Fruit fly (Drosophila melanogaster) whole organism, embryonic: ENCODE data around the gene CG13114.

Experiments
- BtbVII ChIP-seq: fragments of 200-800 bp; sonication (Bioruptor generic); optimal IDR thresholded peaks from 3 replicates; lab custom pipeline; 2017; ENCODE audit warnings: missing biosample characterization, mild to moderate bottlenecking, missing genetic modification characterization
- CG10565 ChIP-seq: fragments of 200-800 bp; sonication (Bioruptor generic); optimal IDR thresholded peaks from 3 replicates; lab custom pipeline; 2016; ENCODE audit warnings: missing biosample characterization, mild to moderate bottlenecking, missing genetic modification characterization
- CG10959 ChIP-seq: fragments of 200-800 bp; sonication (Bioruptor generic); IDR thresholded peaks from 2 replicates; pipeline ENCODE4 v1.3.6; 2022; ENCODE audit warnings: missing biosample characterization, missing genetic modification characterization
- CG13775 ChIP-seq: fragments of 200-800 bp; sonication (Bioruptor generic); optimal IDR thresholded peaks from 3 replicates; lab custom pipeline; 2017; ENCODE audit warnings: missing biosample characterization, mild to moderate bottlenecking, missing genetic modification characterization
- CG15011 ChIP-seq: fragments of 200-800 bp; sonication (Bioruptor generic); optimal IDR thresholded peaks from 3 replicates; lab custom pipeline; 2018; ENCODE audit warnings: missing biosample characterization, mild to moderate bottlenecking, missing genetic modification characterization
- CG2875 ChIP-seq: fragments of 200-800 bp; sonication (Bioruptor generic); optimal IDR thresholded peaks from 2 replicates; lab custom pipeline; 2017; ENCODE audit warnings: missing biosample characterization, mild to moderate bottlenecking, missing genetic modification characterization, missing genetic modification reagents
- CG3065 ChIP-seq: fragments of 200-800 bp; sonication (Bioruptor generic); optimal IDR thresholded peaks from 2 replicates; lab custom pipeline; 2016; ENCODE audit warnings: missing biosample characterization, missing genetic modification characterization
- CG31441 ChIP-seq: fragments of 200-800 bp; sonication (Bioruptor generic); IDR thresholded peaks from 2 replicates; pipeline ENCODE4 v1.3.6; 2022; ENCODE audit warnings: missing biosample characterization, missing genetic modification characterization
- CG4282 ChIP-seq: fragments of 200-800 bp; sonication (Bioruptor generic); optimal IDR thresholded peaks from 2 replicates; lab custom pipeline; 2016; ENCODE audit warnings: missing biosample characterization, missing genetic modification characterization
- CG5953 ChIP-seq: fragments of 200-800 bp; sonication (Bioruptor generic); IDR thresholded peaks from 2 replicates; pipeline ENCODE4 v1.3.6; 2022; ENCODE audit warnings: missing biosample characterization, missing genetic modification characterization
- CG7556 ChIP-seq: fragments of 200-800 bp; sonication (Bioruptor generic); optimal IDR thresholded peaks from 2 replicates; lab custom pipeline; 2017; ENCODE audit warnings: missing biosample characterization, mild to moderate bottlenecking, missing genetic modification characterization
- CG8290 ChIP-seq, 3 experiments: fragments of 200-800 bp; sonication (Bioruptor generic); optimal IDR thresholded peaks; 2 replicates each; lab custom pipeline; 2016 to 2019; ENCODE audit warnings: missing biosample characterization in 3 of 3, missing genetic modification characterization in 3 of 3, mild to moderate bottlenecking in 2 of 3, moderate library complexity in 1 of 3
- CG8944 ChIP-seq: fragments of 200-800 bp; sonication (Bioruptor generic); optimal IDR thresholded peaks from 3 replicates; lab custom pipeline; 2016; ENCODE audit warnings: missing biosample characterization, missing genetic modification characterization
- CkIIα-i1 ChIP-seq: fragments of 200-800 bp; sonication (Bioruptor generic); IDR thresholded peaks from 2 replicates; pipeline ENCODE4 v1.3.6; 2022; ENCODE audit warnings: missing biosample characterization, missing genetic modification characterization
- Doc3 ChIP-seq: fragments of 200-800 bp; sonication (Bioruptor generic); IDR thresholded peaks from 3 replicates; pipeline ENCODE4 v1.3.6; 2022; ENCODE audit warnings: missing biosample characterization, missing genetic modification characterization; ENCODE audit not compliant: partially characterized antibody
- Dref ChIP-seq: fragments of 200-800 bp; sonication (Bioruptor generic); IDR thresholded peaks from 2 replicates; pipeline ENCODE4 v1.3.6; 2022; ENCODE audit warnings: missing biosample characterization, missing genetic modification characterization
- Elba2 ChIP-seq: fragments of 200-800 bp; sonication (Bioruptor generic); optimal IDR thresholded peaks from 3 replicates; lab custom pipeline; 2016; ENCODE audit warnings: missing biosample characterization, missing genetic modification characterization
- HLH3B ChIP-seq: fragments of 200-800 bp; sonication (Bioruptor generic); IDR thresholded peaks from 2 replicates; pipeline ENCODE4 v1.3.6; 2022; ENCODE audit warnings: missing biosample characterization, missing genetic modification characterization
- Hand ChIP-seq: fragments of 200-800 bp; sonication (Bioruptor generic); optimal IDR thresholded peaks from 2 replicates; lab custom pipeline; 2017; ENCODE audit warnings: mild to moderate bottlenecking, missing biosample characterization, missing genetic modification reagents, missing genetic modification characterization
- Hr78 ChIP-seq, 2 experiments: fragments of 200-800 bp in 1 of 2; fragments of >200 bp in 1 of 2; sonication (Bioruptor generic) in 1 of 2; optimal IDR thresholded peaks; 2 replicates each; lab custom pipeline; 2017 to 2019; ENCODE audit warnings: missing biosample characterization in 2 of 2, missing genetic modification characterization in 2 of 2, mild to moderate bottlenecking in 1 of 2, moderate library complexity in 1 of 2
- Lim3 ChIP-seq: fragments of 200-800 bp; sonication (Bioruptor generic); IDR thresholded peaks from 2 replicates; pipeline ENCODE4 v1.3.6; 2022; ENCODE audit warnings: missing biosample characterization, missing genetic modification characterization
- Optix ChIP-seq: fragments of 200-800 bp; sonication (Bioruptor generic); IDR thresholded peaks from 3 replicates; pipeline ENCODE4 v1.3.6; 2022; ENCODE audit warnings: missing biosample characterization, missing genetic modification characterization
- Sin3A ChIP-seq: fragments of >200 bp; optimal IDR thresholded peaks from 2 replicates; lab custom pipeline; 2018
- az2 ChIP-seq: fragments of 200-800 bp; sonication (Bioruptor generic); optimal IDR thresholded peaks from 3 replicates; lab custom pipeline; 2016; ENCODE audit warnings: missing biosample characterization, missing genetic modification characterization
- cg ChIP-seq: fragments of 200-800 bp; sonication (Bioruptor generic); optimal IDR thresholded peaks from 3 replicates; lab custom pipeline; 2019; ENCODE audit warnings: missing biosample characterization, mild to moderate bottlenecking, missing genetic modification characterization, moderate library complexity
- chinmo ChIP-seq: fragments of 200-800 bp; sonication (Bioruptor generic); IDR thresholded peaks from 4 replicates; pipeline ENCODE4 v1.3.6; 2022; ENCODE audit warnings: missing biosample characterization, missing genetic modification characterization; ENCODE audit not compliant: partially characterized antibody
- chn ChIP-seq: fragments of 200-800 bp; sonication (Bioruptor generic); optimal IDR thresholded peaks from 2 replicates; lab custom pipeline; 2016; ENCODE audit warnings: missing biosample characterization, missing genetic modification characterization
- grn ChIP-seq: fragments of 200-800 bp; sonication (Bioruptor generic); optimal IDR thresholded peaks from 3 replicates; lab custom pipeline; 2017; ENCODE audit warnings: missing biosample characterization, missing genetic modification characterization
- insv ChIP-seq, 2 experiments: fragments of 200-800 bp; sonication (Bioruptor generic); optimal IDR thresholded peaks; 3 replicates each; lab custom pipeline; 2016 to 2018; ENCODE audit warnings: missing biosample characterization in 2 of 2, missing genetic modification characterization in 2 of 2
- kah ChIP-seq: fragments of 200-800 bp; sonication (Bioruptor generic); optimal IDR thresholded peaks from 2 replicates; lab custom pipeline; 2018; ENCODE audit warnings: missing biosample characterization, mild to moderate bottlenecking, missing genetic modification characterization
- ken ChIP-seq: fragments of 200-800 bp; sonication (Bioruptor generic); IDR thresholded peaks from 3 replicates; pipeline ENCODE4 v1.3.6; 2022; ENCODE audit warnings: missing biosample characterization, missing genetic modification characterization
- lab ChIP-seq: fragments of 200-800 bp; sonication (Bioruptor generic); optimal IDR thresholded peaks from 3 replicates; lab custom pipeline; 2017; ENCODE audit warnings: missing biosample characterization, missing genetic modification characterization, mild to moderate bottlenecking, moderate library complexity, missing genetic modification reagents
- nerfin-1 ChIP-seq: fragments of 200-800 bp; sonication (Bioruptor generic); optimal IDR thresholded peaks from 3 replicates; lab custom pipeline; 2019; ENCODE audit warnings: missing biosample characterization, mild to moderate bottlenecking, missing genetic modification characterization, moderate library complexity
- pan ChIP-seq, 4 experiments: fragments of >200 bp in 3 of 4; fragments of 200-800 bp in 1 of 4; sonication (Bioruptor generic) in 1 of 4; optimal IDR thresholded peaks in 3 of 4; IDR thresholded peaks in 1 of 4; 2 replicates each; pipeline versions ENCODE4 v1.3.6 to Lab custom; 2017 to 2022; ENCODE audit warnings: missing biosample characterization in 2 of 4, missing genetic modification characterization in 2 of 4, mixed read lengths in 1 of 4
- pfk ChIP-seq: fragments of 200-800 bp; sonication (Bioruptor generic); optimal IDR thresholded peaks from 2 replicates; lab custom pipeline; 2018; ENCODE audit warnings: missing biosample characterization, mild to moderate bottlenecking, missing genetic modification characterization, moderate library complexity
- pros ChIP-seq: fragments of 200-800 bp; sonication (Bioruptor generic); optimal IDR thresholded peaks from 3 replicates; lab custom pipeline; 2019; ENCODE audit warnings: missing biosample characterization, mild to moderate bottlenecking, missing genetic modification characterization, moderate library complexity
- pum ChIP-seq: fragments of 200-800 bp; sonication (Bioruptor generic); optimal IDR thresholded peaks from 2 replicates; lab custom pipeline; 2016; ENCODE audit warnings: missing biosample characterization, missing genetic modification characterization
- ranshi ChIP-seq: fragments of 200-800 bp; sonication (Bioruptor generic); IDR thresholded peaks from 2 replicates; pipeline ENCODE4 v1.3.6; 2022; ENCODE audit warnings: missing biosample characterization, missing genetic modification characterization
- ro ChIP-seq: fragments of 200-800 bp; sonication (Bioruptor generic); IDR thresholded peaks from 2 replicates; pipeline ENCODE4 v1.3.6; 2022; ENCODE audit warnings: missing biosample characterization, missing genetic modification characterization
- salm ChIP-seq: fragments of 200-800 bp; sonication (Bioruptor generic); optimal IDR thresholded peaks from 2 replicates; lab custom pipeline; 2018; ENCODE audit warnings: missing biosample characterization, mild to moderate bottlenecking, missing genetic modification characterization
- scrt ChIP-seq: fragments of 200-800 bp; sonication (Bioruptor generic); optimal IDR thresholded peaks from 2 replicates; lab custom pipeline; 2018; ENCODE audit warnings: missing biosample characterization, mild to moderate bottlenecking, missing genetic modification characterization, moderate library complexity
- sqz ChIP-seq: fragments of 200-800 bp; sonication (Bioruptor generic); optimal IDR thresholded peaks from 3 replicates; lab custom pipeline; 2018; ENCODE audit warnings: missing biosample characterization, mild to moderate bottlenecking, missing genetic modification characterization
- stwl ChIP-seq: fragments of 200-800 bp; sonication (Bioruptor generic); optimal IDR thresholded peaks from 3 replicates; lab custom pipeline; 2018; ENCODE audit warnings: missing biosample characterization, mild to moderate bottlenecking, missing genetic modification characterization, moderate library complexity
- tin ChIP-seq: fragments of 200-800 bp; sonication (Bioruptor generic); optimal IDR thresholded peaks from 3 replicates; lab custom pipeline; 2016; ENCODE audit warnings: missing biosample characterization, missing genetic modification characterization
- toy ChIP-seq: fragments of 200-800 bp; sonication (Bioruptor generic); IDR thresholded peaks from 2 replicates; pipeline ENCODE4 v1.3.6; 2022; ENCODE audit warnings: missing biosample characterization, missing genetic modification characterization
- vfl ChIP-seq: fragments of 200-800 bp; sonication (Bioruptor generic); optimal IDR thresholded peaks from 2 replicates; lab custom pipeline; 2016; ENCODE audit warnings: missing biosample characterization, missing genetic modification characterization
- vvl ChIP-seq: fragments of 200-800 bp; sonication (Bioruptor generic); IDR thresholded peaks from 2 replicates; pipeline ENCODE4 v1.3.6; 2022; ENCODE audit warnings: missing biosample characterization, missing genetic modification characterization
- zen ChIP-seq: fragments of 200-800 bp; sonication (Bioruptor generic); optimal IDR thresholded peaks from 3 replicates; lab custom pipeline; 2018; ENCODE audit warnings: missing biosample characterization, mild to moderate bottlenecking, missing genetic modification characterization, moderate library complexity

The CG13114 gene

DNA sequence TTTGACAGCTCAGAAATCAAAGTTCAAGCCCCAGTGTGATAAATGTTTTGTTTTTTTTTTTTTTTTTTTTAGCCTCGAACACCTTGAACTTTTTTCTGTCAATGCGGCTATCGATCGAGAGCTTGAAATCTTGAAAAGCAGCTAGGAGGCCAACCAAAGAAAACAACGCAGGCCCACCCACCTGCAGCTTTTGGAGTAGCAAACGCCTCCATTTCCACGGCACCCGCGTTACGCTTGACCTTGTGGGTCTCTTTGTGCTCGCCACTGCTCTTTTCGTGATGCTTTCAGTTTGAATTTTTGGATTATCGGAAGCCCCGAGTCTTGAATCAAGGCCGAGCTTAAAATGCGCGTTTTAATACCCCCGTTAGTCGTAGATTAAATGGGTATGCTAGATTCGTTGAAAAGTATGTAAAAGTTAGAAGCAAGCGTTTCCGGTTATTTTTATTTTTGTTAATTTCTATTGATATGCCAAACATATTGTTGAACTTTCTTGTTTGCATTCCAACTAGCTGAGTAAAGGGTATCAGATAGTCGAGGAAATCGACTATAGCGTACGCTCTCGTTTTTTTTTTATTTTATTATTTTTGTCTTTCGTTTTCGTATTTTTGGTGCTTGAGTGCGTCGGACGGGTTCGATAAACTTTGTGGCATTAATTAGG lies 42.7 kb upstream of the CG13114 start (continued):
- TF ChIP-seq stwl (tag; lab: Kevin White, UChicago), result no peak
- TF ChIP-seq scrt (GFP tag; lab: Kevin White, UChicago), result peak; percentile 26
- TF ChIP-seq Dref, result no peak
- no peak for TF ChIP-seq cg (GFP tag; lab: Kevin White, UChicago)
- no peak for TF ChIP-seq CG4282 (GFP tag; lab: Kevin White, UChicago)
- peak; percentile 11; the same call in 1 of the 2 replicates for TF ChIP-seq CkIIα-i1
- TF ChIP-seq CG10565, result no peak
- peak; percentile 89 for TF ChIP-seq HLH3B (GFP tag; lab: Robert Waterston, UW)
- TF ChIP-seq pum (GFP tag; lab: Kevin White, UChicago), result peak; percentile 22
- TF ChIP-seq CG15011 (GFP tag; lab: Kevin White, UChicago), result no peak
- peak; percentile 55 for TF ChIP-seq CG2875
- TF ChIP-seq ken, result peak; percentile 73; the same call in 2 of the 3 replicates
- TF ChIP-seq salm (tag; lab: Kevin White, UChicago), result peak; percentile 75
- TF ChIP-seq Hand (GFP tag; lab: Kevin White, UChicago), result no peak
- TF ChIP-seq chn (GFP tag; lab: Kevin White, UChicago), result peak; percentile 30
- TF ChIP-seq Hr78 (GFP tag; optimal IDR thresholded peaks at IDR 0.05; lab: Kevin White, UChicago), result peak in 1 of 2 experiments; percentile 53
- TF ChIP-seq nerfin-1, result no peak
- TF ChIP-seq lab (GFP tag; lab: Kevin White, UChicago), result peak; percentile 69
- no peak for TF ChIP-seq kah (GFP tag; lab: Kevin White, UChicago)
- no peak for TF ChIP-seq insv (GFP tag; optimal IDR thresholded peaks at IDR 0.05; lab: Kevin White, UChicago)
- TF ChIP-seq vfl (GFP tag; lab: Kevin White, UChicago), result no peak
- TF ChIP-seq Optix, result peak; percentile 53; the same call in 1 of the 3 replicates
- TF ChIP-seq az2 (GFP tag; lab: Kevin White, UChicago), result peak; percentile 71
- TF ChIP-seq CG3065 (GFP tag; lab: Kevin White, UChicago), result no peak
- TF ChIP-seq BtbVII (GFP tag; lab: Kevin White, UChicago), result peak; percentile 49
- TF ChIP-seq chinmo (GFP tag; lab: Robert Waterston, UW), result peak; percentile 86; the same call in 2 of the 4 replicates
- TF ChIP-seq CG10959 (GFP tag; lab: Robert Waterston, UW), result no peak
- TF ChIP-seq tin (GFP tag; lab: Kevin White, UChicago), result peak; percentile 15
- TF ChIP-seq ranshi, result peak; percentile 76; the same call in 1 of the 2 replicates
- TF ChIP-seq sqz (GFP tag; lab: Kevin White, UChicago), result peak; percentile 70
- 0 out of 2 replicates have a peak, but pooled peaks have one; percentile 23 for TF ChIP-seq ro
- 0 out of 2 replicates have a peak, but pooled peaks have one; percentile 27 for TF ChIP-seq toy (GFP tag; lab: Robert Waterston, UW)
- no peak for TF ChIP-seq pan (optimal IDR thresholded peaks at IDR 0.05; lab: Kevin White, UChicago)
- peak in 1 of 2 experiments; percentile 89 for TF ChIP-seq pan (GFP tag; optimal IDR thresholded peaks at IDR 0.05 in 1 of 2, IDR thresholded peaks at IDR 0.05 in 1 of 2)
- no peak for TF ChIP-seq Lim3 (GFP tag; lab: Robert Waterston, UW)
- peak; percentile 67 for TF ChIP-seq CG31441
- peak; percentile 91 for TF ChIP-seq vvl
- TF ChIP-seq CG7556 (GFP tag; lab: Kevin White, UChicago), result peak; percentile 78
- no peak for TF ChIP-seq CG8290 (GFP tag; optimal IDR thresholded peaks at IDR 0.05; lab: Kevin White, UChicago)
- TF ChIP-seq CG8290 (tag; optimal IDR thresholded peaks at IDR 0.05; lab: Kevin White, UChicago), result no peak
- peak; percentile 68 for TF ChIP-seq CG5953 (GFP tag; lab: Robert Waterston, UW)
- no peak for TF ChIP-seq Elba2 (GFP tag; lab: Kevin White, UChicago)
- TF ChIP-seq grn (GFP tag; lab: Kevin White, UChicago), result no peak
- peak; percentile 9 for TF ChIP-seq CG8944
- TF ChIP-seq pros (GFP tag; lab: Kevin White, UChicago), result no peak
- no peak for TF ChIP-seq Sin3A (lab: Kevin White, UChicago)
- TF ChIP-seq CG13775, result peak; percentile 12
- TF ChIP-seq Doc3, result no peak
- no peak for TF ChIP-seq pfk (GFP tag; lab: Kevin White, UChicago)
- TF ChIP-seq zen, result no peak
